Worm (Caenorhabditis elegans) whole organism, L4 larva: ENCODE results near the gene ogdh-2.

Source experiments
- ZK546.5 ChIP-seq, 2 experiments: sonication (generic microtip); optimal IDR thresholded peaks; 2 replicates each; lab custom pipeline; 2017; ENCODE audit warnings: missing biosample characterization in 2 of 2, missing genetic modification characterization in 2 of 2
- aha-1 ChIP-seq: fragments of 150-350 bp; peaks from one replicate; lab custom pipeline; 2014; ENCODE audit warnings: missing biosample characterization, missing genetic modification characterization
- ceh-82 ChIP-seq: sonication (generic microtip); optimal IDR thresholded peaks from 2 replicates; lab custom pipeline; 2017; ENCODE audit warnings: missing biosample characterization, missing genetic modification characterization
- fkh-10 ChIP-seq: fragments of 150-350 bp; optimal IDR thresholded peaks from 2 replicates; lab custom pipeline; 2014; ENCODE audit warnings: missing biosample characterization, missing genetic modification reagents, missing genetic modification characterization
- nhr-11 ChIP-seq: fragments of 150-350 bp; optimal IDR thresholded peaks from 2 replicates; lab custom pipeline; 2014; ENCODE audit warnings: missing biosample characterization, missing genetic modification characterization
- nhr-237 ChIP-seq: sonication (generic microtip); optimal IDR thresholded peaks from 2 replicates; lab custom pipeline; 2017; ENCODE audit warnings: missing biosample characterization, missing genetic modification characterization
- nhr-76 ChIP-seq: fragments of 150-350 bp; optimal IDR thresholded peaks from 2 replicates; lab custom pipeline; 2014; ENCODE audit warnings: missing biosample characterization, missing genetic modification characterization
- nhr-77 ChIP-seq: fragments of 150-350 bp; optimal IDR thresholded peaks from 2 replicates; lab custom pipeline; 2014; ENCODE audit warnings: missing biosample characterization, missing genetic modification characterization
- unc-39 ChIP-seq: sonication (generic microtip); optimal IDR thresholded peaks from 2 replicates; lab custom pipeline; 2017; ENCODE audit warnings: missing biosample characterization, missing genetic modification characterization

DNA sequence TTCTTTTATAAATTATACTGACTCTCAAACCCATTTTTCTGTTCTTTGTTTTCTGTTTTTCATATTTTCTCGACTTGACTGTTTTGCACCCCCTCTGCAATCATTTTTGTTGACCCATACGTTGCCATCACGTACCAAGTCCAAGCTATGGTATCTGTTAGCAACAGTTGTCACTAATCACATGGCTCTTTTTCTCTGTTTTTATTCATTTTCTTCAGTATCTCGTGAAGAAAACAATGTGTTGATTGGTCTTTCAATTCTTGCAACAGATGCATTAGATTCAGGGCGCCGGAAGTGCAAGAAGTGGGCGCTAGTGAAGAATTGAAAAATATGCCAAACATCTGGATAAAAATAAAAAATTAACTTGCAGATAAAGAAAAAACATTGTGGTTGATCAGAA, 41.2 kb downstream of the ogdh-2 start:
- TF ChIP-seq ZK546.5 (tag; optimal IDR thresholded peaks at IDR 0.05; lab: Kevin White, UChicago) (no peak), aha-1 (tag; lab: Kevin White, UChicago) (no peak), nhr-76 (no peak), nhr-237 (tag; lab: Kevin White, UChicago) (no peak), ceh-82 (tag; lab: Kevin White, UChicago) (no peak), nhr-77 (tag; lab: Kevin White, UChicago) (no peak), nhr-11 (peak; percentile 26), unc-39 (tag; lab: Kevin White, UChicago) (no peak), fkh-10 (no peak)
